Worm (Caenorhabditis elegans): ENCODE measurements around the gene F29C4.4.

- no peak for TF ChIP-seq med-1 (GFP tag; optimal IDR thresholded peaks at IDR 0.05; ENCODE audit: insufficient read depth)
- TF ChIP-seq flt-1 (GFP tag; IDR thresholded peaks at IDR 0.05) = no peak
These were observed 35.4 kb upstream of the F29C4.4 start, which contains the start of gene T05C7.8 for ce11 chrIV:76070-76469.
